Fruit fly (Drosophila melanogaster): ENCODE data around the gene CG9396.

Gene CG9396

DNA sequence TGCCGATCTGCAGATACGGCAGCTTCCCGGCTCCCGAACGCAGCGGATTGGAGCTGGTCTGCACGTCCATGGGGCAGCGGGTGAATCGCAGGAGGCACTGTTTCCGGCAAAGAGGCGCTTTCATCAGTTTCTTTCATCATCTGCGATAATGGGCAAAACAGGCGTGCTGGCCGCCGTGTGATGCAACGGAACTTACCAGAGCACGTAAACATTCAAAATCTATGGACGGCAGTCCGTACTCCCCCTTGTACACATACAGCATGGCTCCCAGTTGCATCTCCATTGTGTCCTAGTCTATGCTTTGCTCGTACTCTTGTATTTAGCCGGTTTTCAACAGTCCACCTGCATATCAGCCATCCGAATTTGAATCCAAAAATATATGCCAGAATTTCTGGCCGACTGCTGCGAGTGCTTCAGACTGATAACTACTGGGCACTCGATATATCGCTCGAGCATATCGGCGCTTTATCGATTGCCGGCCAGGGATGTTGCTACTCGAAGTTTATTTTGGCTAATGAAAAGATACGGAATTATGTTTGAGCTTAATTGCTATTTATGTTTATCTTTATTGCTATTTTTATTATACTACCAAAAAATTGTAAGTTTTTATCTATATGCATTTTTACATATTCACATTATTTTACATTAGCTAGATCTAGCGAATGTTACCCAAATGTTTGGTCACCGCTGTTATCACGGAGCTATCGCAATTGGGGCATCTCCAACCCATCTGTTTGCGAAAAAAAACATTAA is 8.0 kb downstream of the CG9396 start, which contains the start of the genes CG9393 and Vps45 (continued):
- TF ChIP-seq CG32772 (GFP tag; IDR thresholded peaks at IDR 0.05) (peak; percentile 65), tio (GFP tag; optimal IDR thresholded peaks at IDR 0.05) (no peak), H2.0 (GFP tag; IDR thresholded peaks at IDR 0.05) (no peak), CrebB (tag; optimal IDR thresholded peaks at IDR 0.05) (no peak), CG14965 (GFP tag; optimal IDR thresholded peaks at IDR 0.05; ENCODE audit: borderline replicate concordance) (no peak), Sry-β (GFP tag; optimal IDR thresholded peaks at IDR 0.05) (peak; percentile 96), sens-2 (GFP tag; IDR thresholded peaks at IDR 0.05) (no peak), NK7.1 (GFP tag; optimal IDR thresholded peaks at IDR 0.05) (no peak), Fer2 (tag; optimal IDR thresholded peaks at IDR 0.05) (peak; percentile 58), CG6813 (GFP tag; optimal IDR thresholded peaks at IDR 0.05) (no peak), CG6854 (GFP tag; optimal IDR thresholded peaks at IDR 0.05) (no peak), CG31388 (GFP tag; optimal IDR thresholded peaks at IDR 0.05) (peak; percentile 13), row (GFP tag; IDR thresholded peaks at IDR 0.05) (peak; percentile 89), CG15269 (tag; optimal IDR thresholded peaks at IDR 0.05) (no peak), dimm (GFP tag; IDR thresholded peaks at IDR 0.05) (no peak), Six4 (GFP tag; optimal IDR thresholded peaks at IDR 0.05) (peak; percentile 31), phol (tag; optimal IDR thresholded peaks at IDR 0.05) (peak; percentile 76), CG10462 (GFP tag; optimal IDR thresholded peaks at IDR 0.05) (peak; percentile 37), Mrtf (GFP tag; IDR thresholded peaks at IDR 0.05) (no peak), Sox102F (GFP tag; optimal IDR thresholded peaks at IDR 0.05) (no peak), CG12391 (tag; optimal IDR thresholded peaks at IDR 0.05) (peak; percentile 80), B-H2 (GFP tag; optimal IDR thresholded peaks at IDR 0.05) (peak; percentile 70), CG7745 (tag; optimal IDR thresholded peaks at IDR 0.05) (no peak), disco-r (GFP tag; optimal IDR thresholded peaks at IDR 0.05) (no peak), pb (GFP tag; optimal IDR thresholded peaks at IDR 0.05) (no peak), CG9609 (GFP tag; optimal IDR thresholded peaks at IDR 0.05) (peak; percentile 32), bbx (GFP tag; IDR thresholded peaks at IDR 0.05; ENCODE audit: partially characterized antibody) (peak; percentile 92), CG18011 (GFP tag; optimal IDR thresholded peaks at IDR 0.05) (peak; percentile 25), CG13894 (tag; optimal IDR thresholded peaks at IDR 0.05) (no peak), GATAe (GFP tag; conservative IDR thresholded peaks at IDR 0.05) (peak; percentile 71), Dip3 (GFP tag; optimal IDR thresholded peaks at IDR 0.05) (peak; percentile 71), crc (GFP tag; optimal IDR thresholded peaks at IDR 0.05) (no peak), dysf (GFP tag; IDR thresholded peaks at IDR 0.05) (0 out of 3 replicates have a peak, but pooled peaks have one; percentile 16), fd64A (GFP tag; optimal IDR thresholded peaks at IDR 0.05) (no peak), lab (GFP tag; optimal IDR thresholded peaks at IDR 0.05) (no peak), kah (GFP tag; optimal IDR thresholded peaks at IDR 0.05) (no peak), Rx (GFP tag; IDR thresholded peaks at IDR 0.05) (0 out of 2 replicates have a peak, but pooled peaks have one; percentile 23), CG11560 (tag; IDR thresholded peaks at IDR 0.05) (peak; percentile 92), CG1832 (GFP tag; optimal IDR thresholded peaks at IDR 0.05) (no peak), Ada2b (GFP tag; IDR thresholded peaks at IDR 0.05) (peak; percentile 15; the same call in 1 of the 2 replicates), MTF-1 (GFP tag; optimal IDR thresholded peaks at IDR 0.05; ENCODE audit: borderline replicate concordance) (no peak), odd (GFP tag; optimal IDR thresholded peaks at IDR 0.05) (no peak), Bteb2 (GFP tag; optimal IDR thresholded peaks at IDR 0.05) (peak; percentile 48), B-H1 (GFP tag; IDR thresholded peaks at IDR 0.05) (0 out of 3 replicates have a peak, but pooled peaks have one; percentile 14), Aef1 (GFP tag; IDR thresholded peaks at IDR 0.05) (peak; percentile 27; the same call in 1 of the 3 replicates), unpg (GFP tag; optimal IDR thresholded peaks at IDR 0.05) (no peak), schlank (tag; optimal IDR thresholded peaks at IDR 0.05) (no peak), CG10267 (tag; optimal IDR thresholded peaks at IDR 0.05) (peak; percentile 65), h (optimal IDR thresholded peaks at IDR 0.05) (no peak)

Data from whole organism, embryonic.